Worm (Caenorhabditis elegans) whole organism, late embryonic: Measurements from ENCODE around the gene rpn-6.1.

Source experiments
- C38D4.7 ChIP-seq: fragments of 200-800 bp; sonication (Bioruptor generic); optimal IDR thresholded peaks from 2 replicates; lab custom pipeline; 2018; ENCODE audit warnings: mild to moderate bottlenecking, missing genetic modification characterization, moderate library complexity, missing compliant biosample characterization
- K02D7.2 ChIP-seq: sonication (generic microtip); optimal IDR thresholded peaks from 2 replicates; lab custom pipeline; 2017; ENCODE audit warnings: mild to moderate bottlenecking, missing genetic modification characterization, missing compliant biosample characterization
- K09A11.1 ChIP-seq: sonication (generic microtip); optimal IDR thresholded peaks from 2 replicates; lab custom pipeline; 2017; ENCODE audit warnings: antibody characterized with exemption, mild to moderate bottlenecking, missing genetic modification characterization, missing compliant biosample characterization; ENCODE audit not compliant: insufficient read depth
- Y22D7AL.16 ChIP-seq: sonication (generic microtip); optimal IDR thresholded peaks from 2 replicates; lab custom pipeline; 2016; ENCODE audit warnings: missing genetic modification characterization, missing compliant biosample characterization
- ama-1 ChIP-seq: fragments of 150-350 bp; optimal IDR thresholded peaks from 2 replicates; lab custom pipeline; 2014
- ceh-19 ChIP-seq: fragments of 200-800 bp; sonication (Bioruptor generic); optimal IDR thresholded peaks from 2 replicates; lab custom pipeline; 2018; ENCODE audit warnings: mild to moderate bottlenecking, missing genetic modification characterization, missing compliant biosample characterization
- ceh-2 ChIP-seq: sonication (generic microtip); optimal IDR thresholded peaks from 2 replicates; lab custom pipeline; 2016; ENCODE audit warnings: missing genotype, missing genetic modification characterization, missing compliant biosample characterization
- ceh-24 ChIP-seq: sonication (generic microtip); optimal IDR thresholded peaks from 2 replicates; lab custom pipeline; 2016; ENCODE audit warnings: mild to moderate bottlenecking, missing genetic modification characterization, missing compliant biosample characterization
- ceh-30 ChIP-seq: fragments of 150-350 bp; optimal IDR thresholded peaks from 2 replicates; lab custom pipeline; 2014; ENCODE audit warnings: missing biosample characterization, missing genetic modification characterization
- ceh-31 ChIP-seq: sonication (generic microtip); optimal IDR thresholded peaks from 2 replicates; lab custom pipeline; 2016; ENCODE audit warnings: missing genetic modification characterization, missing compliant biosample characterization
- ceh-48 ChIP-seq: sonication (generic microtip); optimal IDR thresholded peaks from 2 replicates; lab custom pipeline; 2016; ENCODE audit warnings: missing genetic modification characterization, inconsistent platforms, missing compliant biosample characterization
- ceh-6 ChIP-seq: fragments of 200-800 bp; sonication (Bioruptor generic); optimal IDR thresholded peaks from 2 replicates; lab custom pipeline; 2018; ENCODE audit warnings: mild to moderate bottlenecking, missing genetic modification characterization, missing compliant biosample characterization
- che-1 ChIP-seq: sonication (generic microtip); optimal IDR thresholded peaks from 2 replicates; lab custom pipeline; 2016; ENCODE audit warnings: mild to moderate bottlenecking, missing genetic modification characterization, missing compliant biosample characterization
- dve-1 ChIP-seq: sonication (generic microtip); optimal IDR thresholded peaks from 2 replicates; lab custom pipeline; 2017; ENCODE audit warnings: antibody characterized with exemption, mild to moderate bottlenecking, missing genetic modification characterization, missing compliant biosample characterization
- fkh-6 ChIP-seq: sonication (generic microtip); optimal IDR thresholded peaks from 2 replicates; lab custom pipeline; 2016; ENCODE audit warnings: missing genetic modification characterization, missing compliant biosample characterization
- gmeb-2 ChIP-seq: sonication (generic microtip); optimal IDR thresholded peaks from 2 replicates; lab custom pipeline; 2016; ENCODE audit warnings: missing genetic modification characterization, inconsistent platforms, missing compliant biosample characterization
- hlh-30 ChIP-seq: sonication (generic microtip); optimal IDR thresholded peaks from 2 replicates; lab custom pipeline; 2017; ENCODE audit warnings: antibody characterized with exemption, missing genetic modification characterization, missing compliant biosample characterization; ENCODE audit not compliant: insufficient read depth
- hlh-6 ChIP-seq: sonication (generic microtip); optimal IDR thresholded peaks from 2 replicates; lab custom pipeline; 2016; ENCODE audit warnings: missing genotype, missing genetic modification characterization, missing compliant biosample characterization
- hlh-8 ChIP-seq: sonication (generic microtip); optimal IDR thresholded peaks from 2 replicates; lab custom pipeline; 2016; ENCODE audit warnings: missing genotype, missing genetic modification characterization, missing compliant biosample characterization
- lim-6 ChIP-seq: sonication (generic microtip); optimal IDR thresholded peaks from 2 replicates; lab custom pipeline; 2016; ENCODE audit warnings: missing genetic modification characterization, missing compliant biosample characterization
- lin-11 ChIP-seq: fragments of 200-800 bp; sonication (Bioruptor generic); optimal IDR thresholded peaks from 2 replicates; lab custom pipeline; 2018; ENCODE audit warnings: mild to moderate bottlenecking, missing genetic modification characterization, missing compliant biosample characterization
- nfya-1 ChIP-seq: sonication (generic microtip); optimal IDR thresholded peaks from 2 replicates; lab custom pipeline; 2017; ENCODE audit warnings: missing genetic modification characterization, mild to moderate bottlenecking, missing compliant biosample characterization, antibody characterized with exemption, moderate library complexity
- nhr-11 ChIP-seq: fragments of 150-350 bp; optimal IDR thresholded peaks from 2 replicates; lab custom pipeline; 2014; ENCODE audit warnings: missing biosample characterization, missing genetic modification characterization
- npax-4 ChIP-seq: sonication (generic microtip); optimal IDR thresholded peaks from 2 replicates; lab custom pipeline; 2016; ENCODE audit warnings: missing genetic modification characterization, missing compliant biosample characterization
- odd-2 ChIP-seq: sonication (generic microtip); optimal IDR thresholded peaks from 2 replicates; lab custom pipeline; 2017; ENCODE audit warnings: antibody characterized with exemption, mild to moderate bottlenecking, missing genetic modification characterization, missing compliant biosample characterization
- pag-3 ChIP-seq: sonication (generic microtip); optimal IDR thresholded peaks from 2 replicates; lab custom pipeline; 2016; ENCODE audit warnings: missing compliant biosample characterization, missing genetic modification characterization, borderline replicate concordance
- pat-9 ChIP-seq: fragments of 200-800 bp; sonication (Bioruptor generic); optimal IDR thresholded peaks from 2 replicates; lab custom pipeline; 2018; ENCODE audit warnings: mild to moderate bottlenecking, missing genetic modification characterization, moderate library complexity, missing compliant biosample characterization
- pha-2 ChIP-seq: sonication (generic microtip); optimal IDR thresholded peaks from 2 replicates; lab custom pipeline; 2017; ENCODE audit warnings: mild to moderate bottlenecking, missing genetic modification characterization, missing compliant biosample characterization
- sdc-2 ChIP-seq: sonication (generic microtip); optimal IDR thresholded peaks from 2 replicates; lab custom pipeline; 2016; ENCODE audit warnings: missing genotype, missing genetic modification characterization, missing compliant biosample characterization
- syd-9 ChIP-seq: sonication (generic microtip); optimal IDR thresholded peaks from 2 replicates; lab custom pipeline; 2016; ENCODE audit warnings: mild to moderate bottlenecking, missing genetic modification characterization, moderate library complexity, missing compliant biosample characterization
- tbx-7 ChIP-seq: sonication (generic microtip); optimal IDR thresholded peaks from 2 replicates; lab custom pipeline; 2016; ENCODE audit warnings: missing genotype, missing genetic modification characterization, missing compliant biosample characterization
- unc-3 ChIP-seq, 2 experiments: fragments of 200-800 bp in 1 of 2; sonication (Bioruptor generic) in 1 of 2; sonication (generic microtip) in 1 of 2; conservative IDR thresholded peaks in 1 of 2; optimal IDR thresholded peaks in 1 of 2; 2 replicates each; pipeline versions ENCODE4 v1.3.6 to Lab custom; 2016 to 2022; ENCODE audit warnings: missing compliant biosample characterization in 2 of 2, missing genetic modification characterization in 2 of 2, missing genetic modification reagents in 1 of 2
- unc-42 ChIP-seq: sonication (generic microtip); optimal IDR thresholded peaks from 2 replicates; lab custom pipeline; 2016; ENCODE audit warnings: missing genotype, missing genetic modification characterization, missing compliant biosample characterization
- unc-55 ChIP-seq: sonication (generic microtip); optimal IDR thresholded peaks from 2 replicates; lab custom pipeline; 2017; ENCODE audit warnings: missing biosample characterization, missing genetic modification reagents, missing genetic modification characterization
- unc-86 ChIP-seq: sonication (generic microtip); optimal IDR thresholded peaks from 2 replicates; lab custom pipeline; 2016; ENCODE audit warnings: missing genetic modification characterization, missing compliant biosample characterization
- zip-5 ChIP-seq: sonication (generic microtip); optimal IDR thresholded peaks from 2 replicates; lab custom pipeline; 2016; ENCODE audit warnings: missing genetic modification characterization, missing compliant biosample characterization
- ztf-16 ChIP-seq: sonication (generic microtip); optimal IDR thresholded peaks from 2 replicates; lab custom pipeline; 2017; ENCODE audit warnings: missing genetic modification characterization, missing compliant biosample characterization

rpn-6.1 gene

DNA sequence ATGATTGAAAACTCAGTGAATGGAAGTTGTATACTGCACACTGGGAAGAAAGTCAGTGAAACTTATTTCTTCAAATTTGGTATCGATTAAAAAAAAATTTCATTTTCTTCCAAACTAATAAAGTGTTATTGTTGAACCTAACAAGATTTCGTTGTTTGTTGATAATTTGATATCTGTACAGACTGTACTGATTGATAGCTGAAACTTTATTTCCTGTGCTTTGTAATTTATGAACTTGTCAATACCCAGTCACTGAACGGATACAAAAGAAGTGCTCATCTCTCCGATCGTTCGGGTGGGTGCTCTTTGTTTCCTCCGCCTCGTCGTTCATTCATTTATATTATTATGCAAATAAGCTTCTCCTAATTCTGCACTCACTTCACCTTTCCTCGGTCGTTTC lies 7.3 kb upstream of the rpn-6.1 start, which contains the start of gene F31E3.12:
TSS of gene F31E3.12 (plus strand) at position 301 of the 400 bp plus-strand sequence.
- no peak for TF ChIP-seq hlh-6 (tag; lab: Kevin White, UChicago)
- TF ChIP-seq unc-42: no peak
- TF ChIP-seq ceh-24 (tag; lab: Kevin White, UChicago): no peak
- TF ChIP-seq dve-1 (tag; lab: Kevin White, UChicago): no peak
- TF ChIP-seq K02D7.2: no peak
- TF ChIP-seq zip-5 (tag; lab: Kevin White, UChicago): no peak
- no peak for TF ChIP-seq pat-9 (tag; lab: Kevin White, UChicago)
- TF ChIP-seq lin-11: no peak
- TF ChIP-seq K09A11.1 (tag; lab: Kevin White, UChicago): no peak
- no peak for TF ChIP-seq syd-9 (tag; lab: Kevin White, UChicago)
- no peak for TF ChIP-seq nhr-11 (tag; lab: Kevin White, UChicago)
- TF ChIP-seq fkh-6: no peak
- TF ChIP-seq pha-2 (tag; lab: Kevin White, UChicago): no peak
- TF ChIP-seq gmeb-2 (tag; lab: Kevin White, UChicago): no peak
- no peak for TF ChIP-seq pag-3 (tag; lab: Kevin White, UChicago)
- TF ChIP-seq ceh-30 (tag; lab: Kevin White, UChicago): no peak
- TF ChIP-seq ceh-48 (tag; lab: Kevin White, UChicago): no peak
- TF ChIP-seq ceh-31: no peak
- no peak for TF ChIP-seq ceh-2 (tag; lab: Kevin White, UChicago)

DNA sequence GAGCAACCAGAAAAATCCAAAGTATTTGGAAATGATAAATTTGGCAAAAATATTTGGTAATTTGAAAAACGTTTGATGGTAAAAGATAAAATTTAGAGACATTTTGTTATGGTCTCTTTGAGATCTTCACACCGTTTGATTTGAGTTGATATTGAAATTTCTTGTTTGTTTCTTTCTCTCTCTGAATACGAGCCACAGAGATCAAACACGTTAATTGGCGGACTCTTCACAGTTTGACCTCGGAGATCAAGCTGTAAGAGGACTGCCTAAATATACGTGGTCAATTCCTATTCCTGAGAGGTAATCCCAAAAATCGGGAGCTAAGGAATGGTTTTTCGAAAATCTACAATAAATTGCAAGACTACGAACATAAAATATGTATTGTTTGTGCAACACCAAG lies 6.9 kb upstream of the rpn-6.1 start:
- no peak for TF ChIP-seq Y22D7AL.16 (tag; lab: Kevin White, UChicago)
- TF ChIP-seq unc-55: no peak
- no peak for TF ChIP-seq ceh-19 (GFP tag; lab: Kevin White, UChicago)
- TF ChIP-seq che-1 (tag; lab: Kevin White, UChicago): no peak
- TF ChIP-seq lin-11: no peak
- no peak for TF ChIP-seq unc-86
- TF ChIP-seq sdc-2 (tag; lab: Kevin White, UChicago): no peak
- TF ChIP-seq unc-3 (GFP tag; conservative IDR thresholded peaks at IDR 0.05; lab: Robert Waterston, UW): no peak
- TF ChIP-seq unc-3 (tag; optimal IDR thresholded peaks at IDR 0.05; lab: Kevin White, UChicago): no peak
- no peak for TF ChIP-seq C38D4.7 (GFP tag; lab: Kevin White, UChicago)
- TF ChIP-seq npax-4 (tag; lab: Kevin White, UChicago): no peak
- TF ChIP-seq nfya-1 (tag; lab: Kevin White, UChicago): no peak
- no peak for TF ChIP-seq hlh-8 (tag; lab: Kevin White, UChicago)
- TF ChIP-seq ceh-2 (tag; lab: Kevin White, UChicago): no peak
- no peak for TF ChIP-seq tbx-7 (tag; lab: Kevin White, UChicago)

DNA sequence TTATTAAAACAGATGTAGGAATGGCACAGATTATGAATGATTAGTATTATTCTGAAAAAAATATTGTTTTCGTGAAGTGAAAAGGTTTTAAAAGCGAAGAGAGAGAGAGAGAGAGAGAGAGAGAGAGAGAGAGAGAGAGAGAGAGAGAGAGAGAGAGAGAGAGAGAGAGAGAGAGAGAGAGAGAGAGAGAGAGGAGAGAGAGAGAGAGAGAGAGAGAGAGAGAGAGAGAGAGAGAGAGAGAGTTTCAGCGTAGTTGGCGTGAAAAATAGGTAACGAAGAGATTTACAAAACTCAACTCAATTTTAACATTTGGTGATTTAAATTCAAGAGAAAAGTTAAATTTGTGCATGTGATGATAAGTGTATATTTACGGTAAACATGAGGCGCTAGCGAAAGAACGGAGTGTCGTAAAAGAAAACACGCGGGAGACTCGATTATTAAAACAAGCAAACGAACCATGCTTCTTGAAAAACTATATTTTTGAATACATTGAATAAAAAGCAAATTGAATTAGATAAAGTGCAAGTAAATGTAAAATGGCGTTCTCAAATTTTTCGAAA lies 6.4 kb upstream of the rpn-6.1 start, which contains the start of gene panl-2:
TSS of gene panl-2 (minus strand) at position 51 of the 560 bp plus-strand sequence.
- no peak for TF ChIP-seq ceh-6 (GFP tag; lab: Kevin White, UChicago)
- TF ChIP-seq hlh-30 (tag; lab: Kevin White, UChicago): peak; percentile 82
- peak; percentile 44 for TF ChIP-seq nfya-1 (tag; lab: Kevin White, UChicago)

ce11 chrIII:6961167-6961566 lies 634 bp downstream of the rpn-6.1 start:
- TF ChIP-seq lim-6 (tag; lab: Kevin White, UChicago) (no peak), ceh-48 (tag; lab: Kevin White, UChicago) (no peak), nfya-1 (tag; lab: Kevin White, UChicago) (peak; percentile 52), odd-2 (tag; lab: Kevin White, UChicago) (peak; percentile 20), ztf-16 (no peak), ama-1 (lab: Kevin White, UChicago) (no peak)
